Worm (Caenorhabditis elegans): ENCODE data around the gene srj-54.

Gene srj-54

DNA sequence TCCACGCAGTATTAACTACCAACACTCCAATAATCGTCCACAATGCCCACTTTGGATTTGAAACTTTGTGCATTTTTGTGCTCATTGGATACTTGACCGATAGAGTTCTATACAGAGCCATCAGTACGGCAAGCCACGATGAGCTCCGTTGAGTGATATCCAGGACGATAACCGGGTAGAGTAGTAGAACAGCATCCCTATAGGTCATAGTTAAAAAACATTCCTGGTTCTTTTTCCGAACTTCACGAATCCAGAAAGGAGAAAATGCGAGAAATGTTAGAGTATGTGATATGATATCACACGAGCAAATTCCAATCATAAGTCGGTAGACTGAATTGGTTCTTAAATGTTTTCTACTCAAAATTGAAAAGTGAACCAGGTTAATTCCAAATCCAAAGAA, 28.6 kb upstream of the srj-54 start:
- TF ChIP-seq scrt-1 (GFP tag; IDR thresholded peaks at IDR 0.05), result no peak
- TF ChIP-seq ceh-36 (tag; optimal IDR thresholded peaks at IDR 0.05), result no peak
- no peak for TF ChIP-seq ceh-13 (GFP tag; optimal IDR thresholded peaks at IDR 0.05)
- TF ChIP-seq ets-7 (tag; optimal IDR thresholded peaks at IDR 0.05), result no peak
- TF ChIP-seq hmg-4 (GFP tag; optimal IDR thresholded peaks at IDR 0.05), result no peak
- TF ChIP-seq ama-1 (optimal IDR thresholded peaks at IDR 0.05), result no peak
- no peak for TF ChIP-seq B0310.2 (tag; optimal IDR thresholded peaks at IDR 0.05)
- no peak for TF ChIP-seq hnd-1 (tag; optimal IDR thresholded peaks at IDR 0.05)
- no peak for TF ChIP-seq hmbx-1 (tag; optimal IDR thresholded peaks at IDR 0.05)
- no peak for TF ChIP-seq flt-1 (GFP tag; IDR thresholded peaks at IDR 0.05)
- no peak for TF ChIP-seq sea-1 (GFP tag; conservative IDR thresholded peaks at IDR 0.05)
- no peak for TF ChIP-seq tbx-37 (GFP tag; conservative IDR thresholded peaks at IDR 0.05)

- TF ChIP-seq tra-4 (tag; optimal IDR thresholded peaks at IDR 0.05), result no peak
- TF ChIP-seq scrt-1 (GFP tag; IDR thresholded peaks at IDR 0.05), result no peak
- no peak for TF ChIP-seq tbx-11 (GFP tag; IDR thresholded peaks at IDR 0.05)
- no peak for TF ChIP-seq hmbx-1 (tag; optimal IDR thresholded peaks at IDR 0.05)
- TF ChIP-seq ceh-13 (GFP tag; optimal IDR thresholded peaks at IDR 0.05), result no peak
Measured at ce11 chrV:2884411-2884810, 24.8 kb upstream of the srj-54 start, which contains the start of gene sre-24. Gene sre-24, plus strand, starts transcription at chrV:2884711.

ce11 chrV:2883097-2883496, 23.5 kb upstream of the srj-54 start:
- TF ChIP-seq tbx-37 (GFP tag; conservative IDR thresholded peaks at IDR 0.05), result no peak
- no peak for TF ChIP-seq hnd-1 (tag; optimal IDR thresholded peaks at IDR 0.05)
- no peak for TF ChIP-seq aly-1 (tag; optimal IDR thresholded peaks at IDR 0.05)
- TF ChIP-seq tbx-11 (GFP tag; IDR thresholded peaks at IDR 0.05), result no peak
- TF ChIP-seq ets-7 (tag; optimal IDR thresholded peaks at IDR 0.05), result no peak
- no peak for TF ChIP-seq hmg-4 (GFP tag; optimal IDR thresholded peaks at IDR 0.05)
- TF ChIP-seq hmbx-1 (tag; optimal IDR thresholded peaks at IDR 0.05), result no peak
- TF ChIP-seq ama-1 (optimal IDR thresholded peaks at IDR 0.05), result no peak
- no peak for TF ChIP-seq sea-1 (GFP tag; conservative IDR thresholded peaks at IDR 0.05)
- no peak for TF ChIP-seq B0310.2 (tag; optimal IDR thresholded peaks at IDR 0.05)
- no peak for TF ChIP-seq ceh-13 (GFP tag; optimal IDR thresholded peaks at IDR 0.05)
- TF ChIP-seq tra-4 (tag; optimal IDR thresholded peaks at IDR 0.05), result no peak
- TF ChIP-seq F13C5.2 (tag; optimal IDR thresholded peaks at IDR 0.05), result no peak

ce11 chrV:2881565-2881964, 21.9 kb upstream of the srj-54 start:
- TF ChIP-seq flt-1 (GFP tag; IDR thresholded peaks at IDR 0.05) (no peak), tra-4 (tag; optimal IDR thresholded peaks at IDR 0.05) (no peak), aly-1 (tag; optimal IDR thresholded peaks at IDR 0.05) (no peak), B0310.2 (tag; optimal IDR thresholded peaks at IDR 0.05) (no peak), ceh-13 (GFP tag; optimal IDR thresholded peaks at IDR 0.05) (no peak), tbx-37 (GFP tag; conservative IDR thresholded peaks at IDR 0.05) (no peak), scrt-1 (GFP tag; IDR thresholded peaks at IDR 0.05) (no peak), ceh-36 (tag; optimal IDR thresholded peaks at IDR 0.05) (no peak), sea-1 (GFP tag; conservative IDR thresholded peaks at IDR 0.05) (no peak), tbx-11 (GFP tag; IDR thresholded peaks at IDR 0.05) (no peak), ama-1 (optimal IDR thresholded peaks at IDR 0.05) (no peak), hnd-1 (tag; optimal IDR thresholded peaks at IDR 0.05) (no peak), hmg-4 (GFP tag; optimal IDR thresholded peaks at IDR 0.05) (no peak), ets-7 (tag; optimal IDR thresholded peaks at IDR 0.05) (no peak), hmbx-1 (tag; optimal IDR thresholded peaks at IDR 0.05) (no peak), F13C5.2 (tag; optimal IDR thresholded peaks at IDR 0.05) (no peak), pes-1 (GFP tag; IDR thresholded peaks at IDR 0.05) (no peak)

ce11 chrV:2881016-2881415, 21.4 kb upstream of the srj-54 start, which contains the start of gene ifc-1:
Gene ifc-1, plus strand, starts transcription at chrV:2881393.
- TF ChIP-seq pes-1 (GFP tag; IDR thresholded peaks at IDR 0.05) (no peak), tbx-37 (GFP tag; conservative IDR thresholded peaks at IDR 0.05) (no peak), hmg-4 (GFP tag; optimal IDR thresholded peaks at IDR 0.05) (no peak), flt-1 (GFP tag; IDR thresholded peaks at IDR 0.05) (no peak), ceh-36 (tag; optimal IDR thresholded peaks at IDR 0.05) (no peak), tbx-11 (GFP tag; IDR thresholded peaks at IDR 0.05) (no peak), scrt-1 (GFP tag; IDR thresholded peaks at IDR 0.05) (no peak), hnd-1 (tag; optimal IDR thresholded peaks at IDR 0.05) (no peak), aly-1 (tag; optimal IDR thresholded peaks at IDR 0.05) (no peak), F13C5.2 (tag; optimal IDR thresholded peaks at IDR 0.05) (no peak), hmbx-1 (tag; optimal IDR thresholded peaks at IDR 0.05) (no peak), B0310.2 (tag; optimal IDR thresholded peaks at IDR 0.05) (no peak), ceh-13 (GFP tag; optimal IDR thresholded peaks at IDR 0.05) (no peak), ets-7 (tag; optimal IDR thresholded peaks at IDR 0.05) (no peak), tra-4 (tag; optimal IDR thresholded peaks at IDR 0.05) (no peak), sea-1 (GFP tag; conservative IDR thresholded peaks at IDR 0.05) (no peak)

DNA sequence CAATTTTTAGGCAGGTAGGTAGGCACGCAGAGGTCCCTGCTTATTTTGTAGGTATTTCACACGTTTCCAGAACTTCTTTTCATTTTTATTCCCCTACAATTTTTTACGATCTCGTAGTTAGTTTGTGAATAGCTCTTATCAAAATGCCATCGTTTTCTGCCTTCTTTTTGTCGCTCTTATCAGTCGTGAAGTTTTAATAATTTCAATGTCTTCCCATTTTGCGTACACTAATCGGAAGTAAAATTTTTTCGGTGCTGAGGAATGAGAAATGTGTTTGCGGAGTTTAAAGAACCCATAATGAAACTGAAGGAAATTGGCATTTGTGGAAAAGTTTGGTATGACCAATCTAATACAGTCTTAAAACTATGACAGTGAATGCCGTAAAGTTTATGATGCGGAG, 20.7 kb upstream of the srj-54 start:
- TF ChIP-seq tbx-11 (GFP tag; IDR thresholded peaks at IDR 0.05) (no peak), hmg-4 (GFP tag; optimal IDR thresholded peaks at IDR 0.05) (no peak), B0310.2 (tag; optimal IDR thresholded peaks at IDR 0.05) (no peak), sea-1 (GFP tag; conservative IDR thresholded peaks at IDR 0.05) (no peak), ets-7 (tag; optimal IDR thresholded peaks at IDR 0.05) (no peak), ceh-13 (GFP tag; optimal IDR thresholded peaks at IDR 0.05) (no peak), hnd-1 (tag; optimal IDR thresholded peaks at IDR 0.05) (no peak), hmbx-1 (tag; optimal IDR thresholded peaks at IDR 0.05) (no peak), tbx-37 (GFP tag; conservative IDR thresholded peaks at IDR 0.05) (no peak), ama-1 (optimal IDR thresholded peaks at IDR 0.05) (no peak), scrt-1 (GFP tag; IDR thresholded peaks at IDR 0.05) (no peak), pes-1 (GFP tag; IDR thresholded peaks at IDR 0.05) (no peak)

ce11 chrV:2879801-2880200, 20.2 kb upstream of the srj-54 start, which contains the start of gene str-39:
Gene str-39, minus strand, starts transcription at chrV:2879901.
- no peak for TF ChIP-seq ceh-13 (GFP tag; optimal IDR thresholded peaks at IDR 0.05)
- TF ChIP-seq hmg-4 (GFP tag; optimal IDR thresholded peaks at IDR 0.05), result no peak
- TF ChIP-seq aly-1 (tag; optimal IDR thresholded peaks at IDR 0.05), result no peak
- TF ChIP-seq tbx-37 (GFP tag; conservative IDR thresholded peaks at IDR 0.05), result no peak
- TF ChIP-seq F13C5.2 (tag; optimal IDR thresholded peaks at IDR 0.05), result no peak
- TF ChIP-seq tra-4 (tag; optimal IDR thresholded peaks at IDR 0.05), result no peak
- TF ChIP-seq hmbx-1 (tag; optimal IDR thresholded peaks at IDR 0.05), result no peak
- TF ChIP-seq pes-1 (GFP tag; IDR thresholded peaks at IDR 0.05), result no peak
- TF ChIP-seq ceh-36 (tag; optimal IDR thresholded peaks at IDR 0.05), result no peak
- no peak for TF ChIP-seq flt-1 (GFP tag; IDR thresholded peaks at IDR 0.05)

Data from whole organism, early embryonic.